Fruit fly (Drosophila melanogaster): ENCODE results near the gene Hml.

The Hml gene

dm6 chr3L:13845292-13845691 lies 562 bp upstream of the Hml start (continued):
- TF ChIP-seq CG7987 (GFP tag; optimal IDR thresholded peaks at IDR 0.05): no peak
- TF ChIP-seq pfk (GFP tag; optimal IDR thresholded peaks at IDR 0.05): no peak
- TF ChIP-seq CG12071 (GFP tag; optimal IDR thresholded peaks at IDR 0.05): no peak
- TF ChIP-seq CG14860 (GFP tag; IDR thresholded peaks at IDR 0.05; ENCODE audit: partially characterized antibody): peak; percentile 44; the same call in 1 of the 3 replicates
- TF ChIP-seq stwl (tag; optimal IDR thresholded peaks at IDR 0.05): peak; percentile 99
- peak; percentile 42; the same call in 2 of the 3 replicates for TF ChIP-seq vnd (GFP tag; IDR thresholded peaks at IDR 0.05; ENCODE audit: partially characterized antibody)
- TF ChIP-seq eyg (GFP tag; optimal IDR thresholded peaks at IDR 0.05): no peak
- TF ChIP-seq knrl (GFP tag; IDR thresholded peaks at IDR 0.05; ENCODE audit: partially characterized antibody): peak; percentile 53; the same call in 2 of the 3 replicates
- TF ChIP-seq Pdp1 (GFP tag; optimal IDR thresholded peaks at IDR 0.05): peak in 1 of 2 experiments; percentile 34
- TF ChIP-seq sob (GFP tag; IDR thresholded peaks at IDR 0.05): no peak; the same call in 1 of the 2 replicates
- no peak for TF ChIP-seq Camta (GFP tag; optimal IDR thresholded peaks at IDR 0.05)
- no peak for TF ChIP-seq CG5953 (GFP tag; IDR thresholded peaks at IDR 0.05)
- TF ChIP-seq ara (GFP tag; IDR thresholded peaks at IDR 0.05): no peak
- peak; percentile 87 for TF ChIP-seq CG8478 (optimal IDR thresholded peaks at IDR 0.05)
- peak; percentile 91 for TF ChIP-seq Dref (GFP tag; IDR thresholded peaks at IDR 0.05)
- TF ChIP-seq CG11696 (GFP tag; IDR thresholded peaks at IDR 0.05): no peak
- TF ChIP-seq pum (GFP tag; optimal IDR thresholded peaks at IDR 0.05): peak; percentile 47
- TF ChIP-seq Aef1 (GFP tag; IDR thresholded peaks at IDR 0.05): peak; percentile 45; the same call in 1 of the 3 replicates
- no peak for TF ChIP-seq CG6765 (GFP tag; optimal IDR thresholded peaks at IDR 0.05)
- TF ChIP-seq Poxn (GFP tag; IDR thresholded peaks at IDR 0.05): no peak
- TF ChIP-seq jigr1 (GFP tag; IDR thresholded peaks at IDR 0.05): no peak
- TF ChIP-seq hb (GFP tag; IDR thresholded peaks at IDR 0.05; ENCODE audit: partially characterized antibody): peak; percentile 58; the same call in 1 of the 3 replicates
- peak; percentile 95 for TF ChIP-seq CG2199 (GFP tag; IDR thresholded peaks at IDR 0.05)
- no peak for TF ChIP-seq Neu2 (GFP tag; optimal IDR thresholded peaks at IDR 0.05; ENCODE audit: borderline replicate concordance)
- no peak for TF ChIP-seq lbe (GFP tag; optimal IDR thresholded peaks at IDR 0.05)
- peak; percentile 30 for TF ChIP-seq CG3163 (GFP tag; optimal IDR thresholded peaks at IDR 0.05)
- peak; percentile 72 for TF ChIP-seq Opbp (GFP tag; IDR thresholded peaks at IDR 0.05; ENCODE audit: partially characterized antibody)
- TF ChIP-seq CG30020 (tag; optimal IDR thresholded peaks at IDR 0.05): no peak
- TF ChIP-seq sens (GFP tag): no peak
- no peak for TF ChIP-seq CG3065 (GFP tag; optimal IDR thresholded peaks at IDR 0.05)
- peak; percentile 67 for TF ChIP-seq HLH4C (GFP tag; IDR thresholded peaks at IDR 0.05; ENCODE audit: partially characterized antibody)
- no peak for TF ChIP-seq CG8089 (GFP tag; optimal IDR thresholded peaks at IDR 0.05)
- TF ChIP-seq CG18599 (GFP tag; optimal IDR thresholded peaks at IDR 0.05): no peak
- TF ChIP-seq CG3407 (GFP tag; optimal IDR thresholded peaks at IDR 0.05): no peak
- TF ChIP-seq pros (GFP tag; optimal IDR thresholded peaks at IDR 0.05): no peak
- TF ChIP-seq CG14441 (GFP tag; IDR thresholded peaks at IDR 0.05): 0 out of 2 replicates have a peak, but pooled peaks have one; percentile 18
- TF ChIP-seq D19B (GFP tag; optimal IDR thresholded peaks at IDR 0.05): no peak
- TF ChIP-seq Jarid2 (GFP tag; optimal IDR thresholded peaks at IDR 0.05): no peak
- peak; percentile 50 for TF ChIP-seq Ets97D (GFP tag; optimal IDR thresholded peaks at IDR 0.05)
- 0 out of 2 replicates have a peak, but pooled peaks have one; percentile 21 for TF ChIP-seq ttk (GFP tag; IDR thresholded peaks at IDR 0.05)
- TF ChIP-seq CG32772 (GFP tag; IDR thresholded peaks at IDR 0.05): peak; percentile 50; the same call in 1 of the 2 replicates
- TF ChIP-seq onecut (GFP tag; IDR thresholded peaks at IDR 0.05): no peak
- no peak for TF ChIP-seq CG18619 (GFP tag; optimal IDR thresholded peaks at IDR 0.05)
- peak; percentile 28 for TF ChIP-seq trem (tag; optimal IDR thresholded peaks at IDR 0.05)
- TF ChIP-seq CG4282 (GFP tag; optimal IDR thresholded peaks at IDR 0.05): no peak
- no peak for TF ChIP-seq Hr51 (GFP tag; optimal IDR thresholded peaks at IDR 0.05)
- TF ChIP-seq nerfin-2 (GFP tag; IDR thresholded peaks at IDR 0.05; ENCODE audit: partially characterized antibody): peak; percentile 43; the same call in 1 of the 2 replicates
- no peak for TF ChIP-seq gt (GFP tag; IDR thresholded peaks at IDR 0.05)
- no peak for TF ChIP-seq CG15011 (GFP tag; optimal IDR thresholded peaks at IDR 0.05)
- no peak for TF ChIP-seq CG3726 (GFP tag; IDR thresholded peaks at IDR 0.05)
